Fruit fly (Drosophila melanogaster) Kc167 (cell line): ENCODE results near the gene CG46304.

Experiments
- h ChIP-seq: fragments of >200 bp; optimal IDR thresholded peaks from 3 replicates; lab custom pipeline; 2018; ENCODE audit warnings: missing external identifiers
- ttk ChIP-seq: sonication (Bioruptor generic); optimal IDR thresholded peaks from 2 replicates; lab custom pipeline; 2017; ENCODE audit warnings: missing external identifiers

DNA sequence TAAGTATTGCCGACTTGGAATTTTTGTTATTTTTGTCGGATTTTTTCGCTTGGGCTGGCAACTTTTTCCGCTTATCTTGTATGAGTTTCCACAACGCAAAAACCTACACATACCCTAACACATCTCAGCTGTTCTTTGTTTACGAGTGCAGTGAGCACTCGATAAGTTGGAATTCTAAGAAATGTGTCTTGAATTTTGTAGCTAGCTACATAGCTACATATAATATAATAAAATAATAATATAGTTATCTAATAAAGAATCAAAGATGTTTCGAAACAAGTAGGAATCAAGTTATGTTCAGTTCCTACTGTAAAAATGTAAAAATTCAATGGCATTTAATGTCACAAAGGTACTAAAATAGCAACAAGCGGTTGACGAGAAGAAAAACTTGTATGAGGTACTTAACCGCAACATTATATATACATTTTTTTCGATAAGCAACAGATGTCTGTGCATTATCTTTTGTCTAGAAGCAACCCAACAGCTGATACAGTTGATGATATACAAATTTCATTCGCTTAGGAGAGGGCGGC lies 11.1 kb downstream of the CG46304 start, which contains the start of gene Bhmt:
- TF ChIP-seq ttk (lab: Kevin White, UChicago): no peak
- no peak for TF ChIP-seq h (lab: Kevin White, UChicago)
